Fruit fly (Drosophila melanogaster) whole organism, embryonic: ENCODE data around the gene MFS9.

Experiments
- CG10267 ChIP-seq: fragments of 200-800 bp; sonication (Bioruptor generic); optimal IDR thresholded peaks from 2 replicates; lab custom pipeline; 2018; ENCODE audit warnings: missing biosample characterization, mild to moderate bottlenecking, missing genetic modification characterization, moderate library complexity
- CG10366 ChIP-seq: fragments of 200-800 bp; sonication (Bioruptor generic); IDR thresholded peaks from 2 replicates; pipeline ENCODE4 v1.3.6; 2022; ENCODE audit warnings: missing biosample characterization, missing genetic modification characterization
- CG10959 ChIP-seq: fragments of 200-800 bp; sonication (Bioruptor generic); IDR thresholded peaks from 2 replicates; pipeline ENCODE4 v1.3.6; 2022; ENCODE audit warnings: missing biosample characterization, missing genetic modification characterization
- CG11456 ChIP-seq: fragments of 200-800 bp; sonication (Bioruptor generic); IDR thresholded peaks from 3 replicates; pipeline ENCODE4 v1.3.6; 2022; ENCODE audit warnings: missing biosample characterization, missing genetic modification characterization
- CG12104 ChIP-seq: fragments of 200-800 bp; sonication (Bioruptor generic); optimal IDR thresholded peaks from 3 replicates; lab custom pipeline; 2016; ENCODE audit warnings: missing biosample characterization, missing genetic modification characterization
- CG12236 ChIP-seq: fragments of 200-800 bp; sonication (Bioruptor generic); optimal IDR thresholded peaks from 2 replicates; lab custom pipeline; 2016; ENCODE audit warnings: missing biosample characterization, missing genetic modification characterization
- CG12391 ChIP-seq: fragments of 200-800 bp; sonication (Bioruptor generic); optimal IDR thresholded peaks from 3 replicates; lab custom pipeline; 2018; ENCODE audit warnings: missing biosample characterization, mild to moderate bottlenecking, missing genetic modification characterization, moderate library complexity
- CG14014 ChIP-seq: fragments of 200-800 bp; sonication (Bioruptor generic); IDR thresholded peaks from 2 replicates; pipeline ENCODE4 v1.3.6; 2022; ENCODE audit warnings: missing biosample characterization, missing genetic modification characterization
- CG14441 ChIP-seq: fragments of 200-800 bp; sonication (Bioruptor generic); IDR thresholded peaks from 2 replicates; pipeline ENCODE4 v1.3.6; 2022; ENCODE audit warnings: missing biosample characterization, missing genetic modification characterization
- CG15269 ChIP-seq: fragments of 200-800 bp; sonication (Bioruptor generic); optimal IDR thresholded peaks from 2 replicates; lab custom pipeline; 2018; ENCODE audit warnings: missing biosample characterization, mild to moderate bottlenecking, missing genetic modification characterization, moderate library complexity
- CG18764 ChIP-seq: fragments of 200-800 bp; sonication (Bioruptor generic); optimal IDR thresholded peaks from 3 replicates; lab custom pipeline; 2016; ENCODE audit warnings: missing biosample characterization, missing genetic modification characterization
- CG2129 ChIP-seq: fragments of 200-800 bp; sonication (Bioruptor generic); IDR thresholded peaks from 2 replicates; pipeline ENCODE4 v1.3.6; 2022; ENCODE audit warnings: missing biosample characterization, missing genetic modification characterization; ENCODE audit not compliant: partially characterized antibody
- CG2712 ChIP-seq: fragments of 200-800 bp; optimal IDR thresholded peaks from 3 replicates; lab custom pipeline; 2019; ENCODE audit warnings: missing biosample characterization, mild to moderate bottlenecking, missing genetic modification characterization, moderate library complexity
- CG3281 ChIP-seq: fragments of 200-800 bp; sonication (Bioruptor generic); optimal IDR thresholded peaks from 3 replicates; lab custom pipeline; 2017; ENCODE audit warnings: missing biosample characterization, mild to moderate bottlenecking, missing genetic modification characterization
- CG6689 ChIP-seq: fragments of 200-800 bp; sonication (Bioruptor generic); IDR thresholded peaks from 2 replicates; pipeline ENCODE4 v1.3.6; 2022; ENCODE audit warnings: missing biosample characterization, missing genetic modification characterization
- CG8924 ChIP-seq: fragments of 200-800 bp; optimal IDR thresholded peaks from 3 replicates; lab custom pipeline; 2019; ENCODE audit warnings: missing biosample characterization, mild to moderate bottlenecking, missing genetic modification characterization, moderate library complexity
- CTCF ChIP-seq: fragments of 200-800 bp; sonication (Bioruptor generic); optimal IDR thresholded peaks from 2 replicates; lab custom pipeline; 2017; ENCODE audit warnings: missing biosample characterization, mild to moderate bottlenecking, missing genetic modification characterization, moderate library complexity
- CrebB ChIP-seq: fragments of 200-800 bp; sonication (Bioruptor generic); optimal IDR thresholded peaks from 3 replicates; lab custom pipeline; 2018; ENCODE audit warnings: missing biosample characterization, mild to moderate bottlenecking, missing genetic modification characterization
- D ChIP-seq, 2 experiments: fragments of 200-800 bp in 1 of 2; fragments of >200 bp in 1 of 2; sonication (Bioruptor generic) in 1 of 2; optimal IDR thresholded peaks; 2 replicates in 1 of 2; 3 replicates in 1 of 2; lab custom pipeline; 2017; ENCODE audit warnings: mild to moderate bottlenecking in 1 of 2, missing biosample characterization in 1 of 2, missing genetic modification characterization in 1 of 2, missing genetic modification reagents in 1 of 2
- D19A ChIP-seq: fragments of 200-800 bp; optimal IDR thresholded peaks from 3 replicates; lab custom pipeline; 2019; ENCODE audit warnings: missing biosample characterization, mild to moderate bottlenecking, missing genetic modification characterization, moderate library complexity
- Drgx ChIP-seq: fragments of 200-800 bp; sonication (Bioruptor generic); IDR thresholded peaks from 2 replicates; pipeline ENCODE4 v1.3.6; 2022; ENCODE audit warnings: missing biosample characterization, missing genetic modification characterization
- Fer1 ChIP-seq: fragments of 200-800 bp; sonication (Bioruptor generic); optimal IDR thresholded peaks from 2 replicates; lab custom pipeline; 2017; ENCODE audit warnings: missing biosample characterization, mild to moderate bottlenecking, missing genetic modification characterization
- H15 ChIP-seq: fragments of 200-800 bp; sonication (Bioruptor generic); IDR thresholded peaks from 3 replicates; pipeline ENCODE4 v1.3.6; 2022; ENCODE audit warnings: missing biosample characterization, missing genetic modification characterization
- HLH54F ChIP-seq: fragments of 200-800 bp; sonication (Bioruptor generic); optimal IDR thresholded peaks from 3 replicates; lab custom pipeline; 2016; ENCODE audit warnings: missing biosample characterization, missing genetic modification characterization
- Hmr ChIP-seq: fragments of 200-800 bp; sonication (Bioruptor generic); optimal IDR thresholded peaks from 3 replicates; lab custom pipeline; 2017; ENCODE audit warnings: mild to moderate bottlenecking, missing biosample characterization, missing genetic modification reagents, missing genetic modification characterization
- Mad ChIP-seq: fragments of 200-800 bp; sonication (Bioruptor generic); optimal IDR thresholded peaks from 2 replicates; lab custom pipeline; 2016; ENCODE audit warnings: missing biosample characterization, missing genetic modification characterization
- Taf1 ChIP-seq: fragments of 200-800 bp; sonication (Bioruptor generic); IDR thresholded peaks from 2 replicates; pipeline ENCODE4 v1.3.6; 2022; ENCODE audit warnings: missing biosample characterization, missing genetic modification characterization
- Trl ChIP-seq, 3 experiments: fragments of >200 bp in 2 of 3; fragments of 200-800 bp in 1 of 3; sonication (Bioruptor generic) in 1 of 3; optimal IDR thresholded peaks; 2 replicates in 1 of 3; 3 replicates in 2 of 3; lab custom pipeline; 2016 to 2017; ENCODE audit warnings: missing biosample characterization in 1 of 3, missing genetic modification characterization in 1 of 3
- ci ChIP-seq: fragments of 200-800 bp; sonication (Bioruptor generic); IDR thresholded peaks from 3 replicates; pipeline ENCODE4 v1.3.6; 2022; ENCODE audit warnings: missing biosample characterization, missing genetic modification characterization
- eve ChIP-seq, 2 experiments: fragments of >200 bp; optimal IDR thresholded peaks; 2 replicates each; lab custom pipeline; 2017; ENCODE audit warnings: missing biosample characterization in 2 of 2, missing genetic modification characterization in 2 of 2
- exex ChIP-seq: fragments of 200-800 bp; sonication (Bioruptor generic); optimal IDR thresholded peaks from 4 replicates; lab custom pipeline; 2018; ENCODE audit warnings: missing biosample characterization, mild to moderate bottlenecking, missing genetic modification characterization, moderate library complexity
- fd3F ChIP-seq: fragments of 200-800 bp; sonication (Bioruptor generic); optimal IDR thresholded peaks from 2 replicates; lab custom pipeline; 2018; ENCODE audit warnings: missing biosample characterization, mild to moderate bottlenecking, missing genetic modification characterization, moderate library complexity
- gcm2 ChIP-seq: fragments of 200-800 bp; sonication (Bioruptor generic); optimal IDR thresholded peaks from 2 replicates; lab custom pipeline; 2016; ENCODE audit warnings: missing biosample characterization, missing genetic modification characterization
- gfzf ChIP-seq: fragments of 200-800 bp; sonication (Bioruptor generic); optimal IDR thresholded peaks from 2 replicates; lab custom pipeline; 2016; ENCODE audit warnings: missing biosample characterization, mild to moderate bottlenecking, missing genetic modification characterization, moderate library complexity
- gro ChIP-seq: fragments of 200-800 bp; sonication (Bioruptor generic); optimal IDR thresholded peaks from 2 replicates; lab custom pipeline; 2016; ENCODE audit warnings: missing biosample characterization, missing genetic modification characterization
- inv ChIP-seq: fragments of 200-800 bp; sonication (Bioruptor generic); IDR thresholded peaks from 2 replicates; pipeline ENCODE4 v1.3.6; 2022; ENCODE audit warnings: missing biosample characterization, missing genetic modification characterization; ENCODE audit not compliant: partially characterized antibody
- jumu ChIP-seq: fragments of 200-800 bp; sonication (Bioruptor generic); optimal IDR thresholded peaks from 3 replicates; lab custom pipeline; 2016; ENCODE audit warnings: missing biosample characterization, missing genetic modification characterization
- lmd ChIP-seq: fragments of 200-800 bp; sonication (Bioruptor generic); IDR thresholded peaks from 2 replicates; pipeline ENCODE4 v1.3.6; 2022; ENCODE audit warnings: missing biosample characterization, missing genetic modification characterization
- nerfin-1 ChIP-seq: fragments of 200-800 bp; sonication (Bioruptor generic); optimal IDR thresholded peaks from 3 replicates; lab custom pipeline; 2019; ENCODE audit warnings: missing biosample characterization, mild to moderate bottlenecking, missing genetic modification characterization, moderate library complexity
- oc ChIP-seq: fragments of 200-800 bp; sonication (Bioruptor generic); optimal IDR thresholded peaks from 2 replicates; lab custom pipeline; 2018; ENCODE audit warnings: missing biosample characterization, mild to moderate bottlenecking, missing genetic modification characterization, moderate library complexity
- pum ChIP-seq: fragments of 200-800 bp; sonication (Bioruptor generic); optimal IDR thresholded peaks from 2 replicates; lab custom pipeline; 2016; ENCODE audit warnings: missing biosample characterization, missing genetic modification characterization
- sens-2 ChIP-seq: fragments of 200-800 bp; sonication (Bioruptor generic); IDR thresholded peaks from 2 replicates; pipeline ENCODE4 v1.3.6; 2022; ENCODE audit warnings: missing biosample characterization, missing genetic modification characterization
- seq ChIP-seq: fragments of 200-800 bp; sonication (Bioruptor generic); IDR thresholded peaks from 2 replicates; pipeline ENCODE4 v1.3.6; 2022; ENCODE audit warnings: missing biosample characterization, missing genetic modification characterization
- slou ChIP-seq: fragments of 200-800 bp; sonication (Bioruptor generic); optimal IDR thresholded peaks from 3 replicates; lab custom pipeline; 2016; ENCODE audit warnings: missing biosample characterization, missing genetic modification characterization
- trem ChIP-seq: fragments of 200-800 bp; optimal IDR thresholded peaks from 3 replicates; lab custom pipeline; 2019; ENCODE audit warnings: missing biosample characterization, mild to moderate bottlenecking, missing genetic modification characterization, moderate library complexity
- vfl ChIP-seq: fragments of 200-800 bp; sonication (Bioruptor generic); optimal IDR thresholded peaks from 2 replicates; lab custom pipeline; 2016; ENCODE audit warnings: missing biosample characterization, missing genetic modification characterization
- wdn ChIP-seq: fragments of 200-800 bp; sonication (Bioruptor generic); IDR thresholded peaks from 2 replicates; pipeline ENCODE4 v1.3.6; 2022; ENCODE audit warnings: missing biosample characterization, missing genetic modification characterization
- yki ChIP-seq: fragments of >200 bp; optimal IDR thresholded peaks from 3 replicates; lab custom pipeline; 2018
- zfh1 ChIP-seq: fragments of 200-800 bp; sonication (Bioruptor generic); IDR thresholded peaks from 3 replicates; pipeline ENCODE4 v1.3.6; 2022; ENCODE audit warnings: missing biosample characterization, missing genetic modification characterization

MFS9 gene

DNA sequence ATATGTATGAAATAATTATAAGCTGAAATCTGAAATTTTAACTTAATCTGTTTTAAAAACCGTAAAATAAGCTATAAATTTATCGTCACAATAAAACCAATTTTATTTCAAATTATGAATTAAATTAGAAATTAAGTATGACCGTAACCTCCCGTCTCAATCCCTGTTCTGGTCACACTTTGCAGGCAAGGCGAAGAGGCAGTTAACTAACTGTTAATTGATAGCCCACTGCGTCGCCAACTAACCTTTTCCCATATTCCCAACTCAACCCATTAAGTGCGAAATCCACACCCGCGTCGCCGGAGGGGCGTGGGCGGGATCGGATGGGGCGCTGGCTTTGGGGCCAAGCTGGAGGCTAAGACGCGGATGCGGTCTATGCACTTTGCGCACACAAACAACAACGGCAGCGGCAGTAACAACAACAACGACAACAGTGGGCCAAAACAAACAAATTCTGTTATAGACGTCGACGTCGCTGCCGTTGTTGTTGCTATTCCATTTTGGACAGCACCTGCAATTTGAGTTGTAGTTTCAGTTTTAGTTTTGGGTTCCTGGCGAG is 48.5 kb upstream of the MFS9 start, which contains the start of gene CG5191 (continued):
- TF ChIP-seq gfzf (peak; percentile 19), exex (tag; lab: Kevin White, UChicago) (no peak)

DNA sequence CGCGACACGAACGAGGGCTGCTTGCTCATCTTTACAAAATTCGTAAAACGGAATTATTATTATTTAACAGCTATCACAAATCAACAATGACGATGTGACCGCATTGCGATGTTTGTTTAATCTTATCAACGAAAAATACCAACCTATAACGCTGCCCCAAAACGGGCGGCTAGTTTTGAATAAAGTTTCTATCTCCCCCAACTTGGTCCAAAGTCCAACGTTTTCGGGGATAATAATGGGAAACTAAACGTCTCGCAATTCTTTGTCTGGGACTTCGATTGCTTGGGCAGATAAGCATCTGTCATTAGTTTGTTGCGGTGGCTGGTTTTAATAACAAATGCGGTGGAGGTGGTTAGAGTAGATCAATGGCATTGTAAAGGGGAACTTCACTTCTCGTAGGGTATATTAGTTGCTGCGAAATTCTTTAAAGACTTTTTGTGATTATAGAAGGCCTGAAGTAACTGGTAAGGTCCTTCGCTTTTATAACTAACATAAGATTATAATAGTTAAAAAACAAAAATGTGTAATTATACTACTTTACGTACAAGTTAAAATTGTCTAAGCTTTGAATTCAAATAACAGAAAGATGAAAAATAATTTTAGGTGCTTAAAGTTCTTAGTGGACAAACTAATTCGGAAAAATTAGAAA is 47.9 kb upstream of the MFS9 start, which contains the start of gene CG15922:
CG15922 (minus strand) TSS at position 262 of the 649 bp plus-strand sequence.
- TF ChIP-seq ci (GFP tag; lab: Robert Waterston, UW) (no peak), fd3F (GFP tag; lab: Kevin White, UChicago) (no peak), CG18764 (GFP tag; lab: Kevin White, UChicago) (no peak), eve (GFP tag; optimal IDR thresholded peaks at IDR 0.05; lab: Kevin White, UChicago) (no peak), CG10959 (no peak), jumu (GFP tag; lab: Kevin White, UChicago) (no peak), HLH54F (GFP tag; lab: Kevin White, UChicago) (peak; percentile 9), D (optimal IDR thresholded peaks at IDR 0.05; lab: Kevin White, UChicago) (no peak), D (GFP tag; optimal IDR thresholded peaks at IDR 0.05; lab: Kevin White, UChicago) (no peak), wdn (GFP tag; lab: Robert Waterston, UW) (no peak), CG14014 (GFP tag; lab: Robert Waterston, UW) (no peak), CG6689 (0 out of 2 replicates have a peak, but pooled peaks have one; percentile 22), D19A (tag; lab: Kevin White, UChicago) (peak; percentile 82), zfh1 (GFP tag; lab: Robert Waterston, UW) (no peak), trem (tag; lab: Kevin White, UChicago) (peak; percentile 8), H15 (GFP tag; lab: Robert Waterston, UW) (no peak), Fer1 (GFP tag; lab: Kevin White, UChicago) (no peak), CG14441 (GFP tag; lab: Robert Waterston, UW) (peak; percentile 34; the same call in 1 of the 2 replicates), CG3281 (GFP tag; lab: Kevin White, UChicago) (peak; percentile 3), CG2712 (tag; lab: Kevin White, UChicago) (no peak), nerfin-1 (no peak), vfl (no peak), CG12391 (peak; percentile 21), gcm2 (no peak), inv (GFP tag; lab: Robert Waterston, UW) (no peak), Mad (GFP tag; lab: Kevin White, UChicago) (no peak), slou (GFP tag; lab: Kevin White, UChicago) (no peak), CG12236 (no peak), oc (tag; lab: Kevin White, UChicago) (no peak), pum (GFP tag; lab: Kevin White, UChicago) (no peak), Taf1 (no peak), Hmr (GFP tag; lab: Kevin White, UChicago) (peak; percentile 13), gro (GFP tag; lab: Kevin White, UChicago) (peak; percentile 12), yki (no peak), lmd (GFP tag; lab: Robert Waterston, UW) (no peak), seq (GFP tag; lab: Robert Waterston, UW) (no peak), CG15269 (tag; lab: Kevin White, UChicago) (peak; percentile 31), Drgx (GFP tag; lab: Robert Waterston, UW) (peak; percentile 16; the same call in 1 of the 2 replicates), CrebB (tag; lab: Kevin White, UChicago) (no peak), sens-2 (GFP tag; lab: Robert Waterston, UW) (no peak), CTCF (GFP tag; lab: Kevin White, UChicago) (no peak), CG12104 (GFP tag; lab: Kevin White, UChicago) (peak; percentile 39), CG11456 (no peak), Trl (optimal IDR thresholded peaks at IDR 0.05; lab: Kevin White, UChicago) (no peak), Trl (GFP tag; optimal IDR thresholded peaks at IDR 0.05; lab: Kevin White, UChicago) (no peak), CG10366 (no peak), CG10267 (peak; percentile 1), CG2129 (GFP tag; lab: Robert Waterston, UW) (no peak), CG8924 (tag; lab: Kevin White, UChicago) (no peak)
